Fruit fly (Drosophila melanogaster): Measurements from ENCODE around the gene lectin-29Ca.

DNA sequence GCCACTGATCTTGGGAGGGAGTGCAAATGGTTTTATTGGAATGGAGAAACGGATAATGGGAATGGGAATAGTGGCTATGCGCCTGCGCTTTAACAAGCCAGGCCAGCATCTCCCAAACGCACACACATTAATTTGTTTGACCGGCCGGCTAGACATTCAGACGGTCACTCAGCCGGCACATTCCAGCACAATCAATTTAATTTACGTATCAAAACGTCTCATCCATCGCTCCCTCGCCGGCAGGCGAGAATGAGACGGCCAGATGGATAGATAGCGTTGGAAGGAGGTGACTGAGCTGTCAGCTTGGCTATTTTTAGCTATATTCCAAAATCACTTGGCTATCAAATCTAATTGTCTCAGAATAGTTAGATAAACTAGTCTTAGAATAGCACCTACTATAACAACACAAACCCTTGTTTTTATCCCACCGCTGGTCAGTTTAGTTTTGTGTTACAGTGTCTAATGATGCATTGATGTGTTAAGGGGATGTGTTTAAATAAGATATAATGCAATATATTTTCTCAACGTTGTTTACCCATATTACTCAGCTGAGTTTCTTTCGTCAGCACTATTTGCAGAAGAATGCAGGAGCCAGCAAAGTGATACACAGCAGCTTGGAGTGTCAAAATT is 29.5 kb upstream of the lectin-29Ca start:
- TF ChIP-seq CG8478 (optimal IDR thresholded peaks at IDR 0.05): no peak
- TF ChIP-seq CTCF (optimal IDR thresholded peaks at IDR 0.05): no peak

All from S2 (cell line).